Worm (Caenorhabditis elegans) whole organism, L2 larva: ENCODE measurements around the gene unc-71.

Source experiments
- C34F6.9 ChIP-seq: fragments of 150-350 bp; optimal IDR thresholded peaks from 2 replicates; lab custom pipeline; 2014; ENCODE audit warnings: missing biosample characterization, missing genetic modification characterization
- F13H6.1 ChIP-seq: sonication (generic microtip); optimal IDR thresholded peaks from 2 replicates; lab custom pipeline; 2016; ENCODE audit warnings: missing genetic modification characterization, missing compliant biosample characterization
- R02D3.7 ChIP-seq: fragments of 150-350 bp; optimal IDR thresholded peaks from 2 replicates; lab custom pipeline; 2014; ENCODE audit warnings: missing biosample characterization, missing genetic modification characterization
- Y55F3AM.14 ChIP-seq: fragments of 200-800 bp; sonication (Bioruptor generic); optimal IDR thresholded peaks from 2 replicates; lab custom pipeline; 2018; ENCODE audit warnings: mild to moderate bottlenecking, missing genetic modification characterization, missing compliant biosample characterization
- aly-2 ChIP-seq: fragments of 150-350 bp; optimal IDR thresholded peaks from 2 replicates; lab custom pipeline; 2014; ENCODE audit warnings: missing biosample characterization, missing genetic modification characterization
- ama-1 ChIP-seq: fragments of 150-350 bp; optimal IDR thresholded peaks from 2 replicates; lab custom pipeline; 2018; ENCODE audit warnings: inconsistent platforms
- blmp-1 ChIP-seq: sonication (generic microtip); optimal IDR thresholded peaks from 2 replicates; lab custom pipeline; 2017; ENCODE audit warnings: missing genetic modification characterization, mild to moderate bottlenecking, missing compliant biosample characterization, antibody characterized with exemption, moderate library complexity; ENCODE audit not compliant: insufficient read depth
- ceh-16 ChIP-seq: fragments of 150-350 bp; optimal IDR thresholded peaks from 2 replicates; lab custom pipeline; 2014; ENCODE audit warnings: missing biosample characterization, missing genetic modification characterization
- ceh-82 ChIP-seq: fragments of 150-350 bp; optimal IDR thresholded peaks from 2 replicates; lab custom pipeline; 2014; ENCODE audit warnings: missing biosample characterization, missing genetic modification characterization
- crh-2 ChIP-seq: sonication (generic microtip); optimal IDR thresholded peaks from 2 replicates; lab custom pipeline; 2017; ENCODE audit warnings: missing biosample characterization, missing genetic modification characterization
- dmd-4 ChIP-seq: sonication (generic microtip); optimal IDR thresholded peaks from 2 replicates; lab custom pipeline; 2017; ENCODE audit warnings: missing biosample characterization, missing genetic modification characterization
- egl-27 ChIP-seq: sonication (generic microtip); optimal IDR thresholded peaks from 3 replicates; lab custom pipeline; 2017; ENCODE audit warnings: missing biosample characterization, missing genetic modification reagents, missing genetic modification characterization
- elt-3 ChIP-seq: sonication (generic microtip); optimal IDR thresholded peaks from 2 replicates; lab custom pipeline; 2017; ENCODE audit warnings: missing biosample characterization, missing genetic modification characterization
- fos-1 ChIP-seq: fragments of 150-350 bp; optimal IDR thresholded peaks from 2 replicates; lab custom pipeline; 2014; ENCODE audit warnings: missing biosample characterization, missing genetic modification characterization
- gmeb-1 ChIP-seq: fragments of 150-350 bp; optimal IDR thresholded peaks from 2 replicates; lab custom pipeline; 2014; ENCODE audit warnings: missing biosample characterization, missing genetic modification characterization
- lin-13 ChIP-seq: fragments of 150-350 bp; optimal IDR thresholded peaks from 2 replicates; lab custom pipeline; 2014; ENCODE audit warnings: missing biosample characterization, missing genetic modification reagents, missing genetic modification characterization
- lin-39 ChIP-seq: fragments of 150-350 bp; optimal IDR thresholded peaks from 2 replicates; lab custom pipeline; 2014; ENCODE audit warnings: missing biosample characterization, missing genetic modification reagents, missing genetic modification characterization
- lsy-2 ChIP-seq, 2 experiments: fragments of 150-350 bp in 1 of 2; sonication (generic microtip) in 1 of 2; optimal IDR thresholded peaks; 2 replicates each; lab custom pipeline; 2014 to 2017; ENCODE audit warnings: missing biosample characterization in 2 of 2, missing genetic modification characterization in 2 of 2
- mab-5 ChIP-seq: fragments of 150-350 bp; optimal IDR thresholded peaks from 2 replicates; lab custom pipeline; 2014; ENCODE audit warnings: missing biosample characterization, missing genetic modification characterization
- mbf-1 ChIP-seq: sonication (generic microtip); optimal IDR thresholded peaks from 2 replicates; lab custom pipeline; 2017; ENCODE audit warnings: missing biosample characterization, missing genetic modification characterization
- mdl-1 ChIP-seq, 2 experiments: fragments of 150-350 bp in 1 of 2; sonication (generic microtip) in 1 of 2; optimal IDR thresholded peaks; 2 replicates each; lab custom pipeline; 2017; ENCODE audit warnings: missing biosample characterization in 2 of 2, missing genetic modification characterization in 2 of 2
- nhr-12 ChIP-seq: fragments of 150-350 bp; optimal IDR thresholded peaks from 2 replicates; lab custom pipeline; 2014; ENCODE audit warnings: missing biosample characterization, missing genetic modification characterization
- nhr-129 ChIP-seq: fragments of 150-350 bp; optimal IDR thresholded peaks from 2 replicates; lab custom pipeline; 2014; ENCODE audit warnings: missing biosample characterization, missing genetic modification characterization
- nhr-21 ChIP-seq: fragments of 150-350 bp; optimal IDR thresholded peaks from 2 replicates; lab custom pipeline; 2014; ENCODE audit warnings: missing biosample characterization, missing genetic modification characterization
- nhr-23 ChIP-seq: fragments of 150-350 bp; optimal IDR thresholded peaks from 2 replicates; lab custom pipeline; 2014; ENCODE audit warnings: missing biosample characterization, missing genetic modification reagents, missing genetic modification characterization
- nhr-237 ChIP-seq: fragments of 150-350 bp; optimal IDR thresholded peaks from 2 replicates; lab custom pipeline; 2014; ENCODE audit warnings: missing biosample characterization, missing genetic modification characterization
- nhr-25 ChIP-seq: fragments of 150-350 bp; sonication (generic microtip); optimal IDR thresholded peaks from 3 replicates; lab custom pipeline; 2014; ENCODE audit warnings: missing biosample characterization, missing genetic modification characterization
- nhr-6 ChIP-seq: fragments of 150-350 bp; optimal IDR thresholded peaks from 2 replicates; lab custom pipeline; 2014; ENCODE audit warnings: missing biosample characterization, missing genetic modification characterization
- nhr-77 ChIP-seq: fragments of 150-350 bp; optimal IDR thresholded peaks from 2 replicates; lab custom pipeline; 2014; ENCODE audit warnings: missing biosample characterization, missing genetic modification characterization
- peb-1 ChIP-seq: fragments of 150-350 bp; optimal IDR thresholded peaks from 2 replicates; lab custom pipeline; 2014; ENCODE audit warnings: missing biosample characterization, missing genetic modification characterization
- sem-4 ChIP-seq: fragments of 150-350 bp; optimal IDR thresholded peaks from 2 replicates; lab custom pipeline; 2014; ENCODE audit warnings: missing biosample characterization, missing genetic modification reagents, missing genetic modification characterization
- skn-1 ChIP-seq: sonication (generic microtip); optimal IDR thresholded peaks from 2 replicates; lab custom pipeline; 2017; ENCODE audit warnings: missing biosample characterization, missing genetic modification characterization
- sma-3 ChIP-seq: sonication (generic microtip); optimal IDR thresholded peaks from 2 replicates; lab custom pipeline; 2016; ENCODE audit warnings: missing genetic modification reagents, missing genetic modification characterization, missing compliant biosample characterization
- sma-9 ChIP-seq, 2 experiments: fragments of 150-350 bp in 1 of 2; sonication (generic microtip) in 1 of 2; optimal IDR thresholded peaks; 2 replicates each; lab custom pipeline; 2014 to 2016; ENCODE audit warnings: missing genetic modification characterization in 2 of 2, mild to moderate bottlenecking in 1 of 2, missing biosample characterization in 1 of 2, missing compliant biosample characterization in 1 of 2, missing genetic modification reagents in 1 of 2, moderate library complexity in 1 of 2
- snpc-4 ChIP-seq: fragments of 150-350 bp; optimal IDR thresholded peaks from 2 replicates; lab custom pipeline; 2014; ENCODE audit warnings: missing biosample characterization, missing genetic modification characterization
- unc-39 ChIP-seq: fragments of 150-350 bp; optimal IDR thresholded peaks from 2 replicates; lab custom pipeline; 2014; ENCODE audit warnings: missing biosample characterization, missing genetic modification characterization
- unc-55 ChIP-seq: fragments of 150-350 bp; sonication (generic microtip); optimal IDR thresholded peaks from 3 replicates; lab custom pipeline; 2014; ENCODE audit warnings: missing biosample characterization, missing genetic modification reagents, missing genetic modification characterization
- unc-62 ChIP-seq: fragments of 150-350 bp; optimal IDR thresholded peaks from 2 replicates; lab custom pipeline; 2014; ENCODE audit warnings: missing biosample characterization, missing genetic modification reagents, missing genetic modification characterization
- zag-1 ChIP-seq: fragments of 150-350 bp; optimal IDR thresholded peaks from 2 replicates; lab custom pipeline; 2014; ENCODE audit warnings: missing biosample characterization, missing genetic modification characterization
- ztf-11 ChIP-seq: sonication (generic microtip); optimal IDR thresholded peaks from 2 replicates; lab custom pipeline; 2017; ENCODE audit warnings: missing biosample characterization, missing genetic modification characterization
- ztf-4 ChIP-seq: fragments of 150-350 bp; optimal IDR thresholded peaks from 2 replicates; lab custom pipeline; 2014; ENCODE audit warnings: missing biosample characterization, missing genetic modification characterization

The unc-71 gene

DNA sequence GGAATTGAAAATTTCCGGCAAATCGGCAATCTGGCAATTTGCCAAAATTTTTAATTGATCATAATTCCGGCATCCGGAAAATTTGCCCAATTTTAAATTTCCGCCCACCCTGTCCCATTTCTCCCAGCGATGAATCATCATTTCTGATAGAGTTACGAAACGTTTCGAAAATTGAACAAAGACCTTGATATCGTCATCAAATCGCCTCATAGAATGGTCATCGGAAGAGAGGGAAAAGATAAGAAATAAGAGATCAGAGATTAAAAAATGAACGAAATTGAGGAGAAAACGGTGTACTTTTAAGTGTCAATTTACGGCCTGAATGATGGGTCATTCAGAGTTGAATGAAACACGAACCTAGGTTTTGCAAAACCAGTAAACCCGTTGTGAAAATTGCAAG is 43.9 kb downstream of the unc-71 start:
- TF ChIP-seq nhr-21 = no peak
- TF ChIP-seq C34F6.9 = no peak
- TF ChIP-seq unc-55 (GFP tag; lab: Kevin White, UChicago) = no peak
- TF ChIP-seq nhr-77 (tag; lab: Kevin White, UChicago) = no peak
- TF ChIP-seq sma-9 (GFP tag; optimal IDR thresholded peaks at IDR 0.05; lab: Kevin White, UChicago) = peak; percentile 80
- no peak for TF ChIP-seq sma-9 (tag; optimal IDR thresholded peaks at IDR 0.05; lab: Kevin White, UChicago)
- peak; percentile 92 for TF ChIP-seq fos-1
- no peak for TF ChIP-seq dmd-4 (tag; lab: Kevin White, UChicago)
- no peak for TF ChIP-seq ama-1 (lab: Kevin White, UChicago)
- TF ChIP-seq nhr-237 = no peak
- peak; percentile 66 for TF ChIP-seq sem-4 (tag; lab: Kevin White, UChicago)
- peak; percentile 2 for TF ChIP-seq sma-3 (GFP tag; lab: Kevin White, UChicago)
- TF ChIP-seq blmp-1 (tag; lab: Kevin White, UChicago) = peak; percentile 37
- TF ChIP-seq snpc-4 = no peak
- TF ChIP-seq nhr-25 (tag; lab: Kevin White, UChicago) = peak; percentile 19
- TF ChIP-seq peb-1 = no peak
- no peak for TF ChIP-seq R02D3.7 (tag; lab: Kevin White, UChicago)
- TF ChIP-seq Y55F3AM.14 (GFP tag; lab: Kevin White, UChicago) = no peak
- no peak for TF ChIP-seq ztf-4 (tag; lab: Kevin White, UChicago)
- no peak for TF ChIP-seq mab-5 (tag; lab: Kevin White, UChicago)
- TF ChIP-seq gmeb-1 (tag; lab: Kevin White, UChicago) = no peak
- TF ChIP-seq nhr-12 = no peak
- no peak for TF ChIP-seq crh-2 (tag; lab: Kevin White, UChicago)
- TF ChIP-seq aly-2 (tag; lab: Kevin White, UChicago) = no peak
- no peak for TF ChIP-seq ceh-16 (tag; lab: Kevin White, UChicago)
- no peak for TF ChIP-seq ztf-11 (tag; lab: Kevin White, UChicago)
- no peak for TF ChIP-seq zag-1 (tag; lab: Kevin White, UChicago)

DNA sequence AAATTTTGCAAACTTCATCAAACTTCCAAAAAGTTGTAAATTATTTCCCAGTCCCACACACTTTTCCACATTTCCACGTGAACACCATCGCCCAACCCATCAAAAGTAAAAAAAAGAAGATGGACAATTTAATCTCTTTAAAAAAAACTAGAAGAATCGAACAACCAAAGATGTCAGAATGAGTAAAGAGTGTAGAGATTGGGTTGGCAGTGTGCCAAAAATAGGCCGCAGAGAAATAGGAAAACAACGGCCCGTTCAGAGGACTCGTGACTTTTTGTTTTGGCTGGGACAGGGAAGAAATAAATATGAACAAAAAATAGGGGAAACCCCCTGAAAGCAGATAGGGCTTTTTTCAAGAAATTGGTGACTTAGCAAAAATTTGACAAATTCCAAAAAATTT is 48.7 kb downstream of the unc-71 start:
- TF ChIP-seq crh-2 (tag; lab: Kevin White, UChicago) (no peak), sma-3 (GFP tag; lab: Kevin White, UChicago) (peak; percentile 4), lsy-2 (tag; optimal IDR thresholded peaks at IDR 0.05; lab: Kevin White, UChicago) (peak in 1 of 2 experiments; percentile 19), blmp-1 (tag; lab: Kevin White, UChicago) (peak; percentile 14), sem-4 (tag; lab: Kevin White, UChicago) (peak; percentile 85), lin-13 (no peak), fos-1 (no peak), aly-2 (tag; lab: Kevin White, UChicago) (no peak), nhr-23 (no peak), sma-9 (GFP tag; optimal IDR thresholded peaks at IDR 0.05; lab: Kevin White, UChicago) (peak; percentile 83), sma-9 (tag; optimal IDR thresholded peaks at IDR 0.05; lab: Kevin White, UChicago) (no peak), F13H6.1 (no peak), mab-5 (tag; lab: Kevin White, UChicago) (no peak), nhr-25 (tag; lab: Kevin White, UChicago) (peak; percentile 49)

DNA sequence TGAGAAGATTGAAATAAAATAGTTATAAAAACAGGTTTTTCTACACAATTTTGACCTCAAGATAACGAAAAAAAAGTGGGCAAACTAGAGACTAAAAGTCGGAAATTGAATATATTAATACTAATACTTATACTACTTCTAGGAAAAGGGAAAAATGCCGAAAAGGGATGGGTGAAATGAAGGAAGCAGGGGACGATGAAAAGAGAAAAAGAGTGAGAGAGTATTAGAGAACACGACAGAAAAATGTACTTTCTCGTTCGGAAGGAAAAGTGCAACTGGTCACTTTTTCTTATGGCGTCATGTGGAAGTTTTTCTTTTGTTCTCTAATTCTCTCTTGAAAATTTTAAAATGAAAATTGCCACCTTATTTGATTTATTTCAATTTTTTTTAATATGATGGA is 50.2 kb downstream of the unc-71 start:
- TF ChIP-seq lin-13 = peak; percentile 69
- TF ChIP-seq aly-2 (tag; lab: Kevin White, UChicago) = no peak
- TF ChIP-seq sma-9 (GFP tag; optimal IDR thresholded peaks at IDR 0.05; lab: Kevin White, UChicago) = peak; percentile 99
- TF ChIP-seq sma-9 (tag; optimal IDR thresholded peaks at IDR 0.05; lab: Kevin White, UChicago) = no peak
- no peak for TF ChIP-seq unc-39 (tag; lab: Kevin White, UChicago)
- TF ChIP-seq mbf-1 (tag; lab: Kevin White, UChicago) = no peak
- peak; percentile 44 for TF ChIP-seq nhr-25 (tag; lab: Kevin White, UChicago)
- no peak for TF ChIP-seq peb-1
- peak; percentile 13 for TF ChIP-seq ztf-4 (tag; lab: Kevin White, UChicago)
- peak; percentile 2 for TF ChIP-seq gmeb-1 (tag; lab: Kevin White, UChicago)
- no peak for TF ChIP-seq ztf-11 (tag; lab: Kevin White, UChicago)
- peak; percentile 88 for TF ChIP-seq egl-27
- no peak for TF ChIP-seq ceh-82 (tag; lab: Kevin White, UChicago)
- TF ChIP-seq nhr-6 = peak; percentile 62
- TF ChIP-seq Y55F3AM.14 (GFP tag; lab: Kevin White, UChicago) = peak; percentile 64
- no peak for TF ChIP-seq nhr-77 (tag; lab: Kevin White, UChicago)
- TF ChIP-seq crh-2 (tag; lab: Kevin White, UChicago) = peak; percentile 82
- TF ChIP-seq dmd-4 (tag; lab: Kevin White, UChicago) = no peak
- peak; percentile 74 for TF ChIP-seq sma-3 (GFP tag; lab: Kevin White, UChicago)
- peak; percentile 41 for TF ChIP-seq zag-1 (tag; lab: Kevin White, UChicago)
- no peak for TF ChIP-seq unc-62 (GFP tag; lab: Kevin White, UChicago)
- no peak for TF ChIP-seq nhr-237
- peak; percentile 80 for TF ChIP-seq C34F6.9
- TF ChIP-seq lsy-2 (tag; optimal IDR thresholded peaks at IDR 0.05; lab: Kevin White, UChicago) = peak; percentile 29 to 88
- TF ChIP-seq F13H6.1 = peak; percentile 99
- peak; percentile 79 for TF ChIP-seq unc-55 (GFP tag; lab: Kevin White, UChicago)
- TF ChIP-seq nhr-23 = no peak
- no peak for TF ChIP-seq R02D3.7 (tag; lab: Kevin White, UChicago)
- peak; percentile 38 for TF ChIP-seq mab-5 (tag; lab: Kevin White, UChicago)
- TF ChIP-seq mdl-1 (tag; optimal IDR thresholded peaks at IDR 0.05; lab: Kevin White, UChicago) = peak; percentile 40 to 83
- no peak for TF ChIP-seq ama-1 (lab: Kevin White, UChicago)
- TF ChIP-seq ceh-16 (tag; lab: Kevin White, UChicago) = peak; percentile 23
- TF ChIP-seq blmp-1 (tag; lab: Kevin White, UChicago) = peak; percentile 96
- TF ChIP-seq lin-39 = no peak
- TF ChIP-seq nhr-21 = peak; percentile 90
- TF ChIP-seq nhr-129 = no peak
- peak; percentile 47 for TF ChIP-seq skn-1
- TF ChIP-seq sem-4 (tag; lab: Kevin White, UChicago) = peak; percentile 97
- peak; percentile 95 for TF ChIP-seq fos-1
- TF ChIP-seq elt-3 (tag; lab: Kevin White, UChicago) = no peak
